Worm (Caenorhabditis elegans): ENCODE measurements around the gene H20E11.2.

Gene H20E11.2

ce11 chrIV:6836769-6837168 is 9.2 kb downstream of the H20E11.2 start:
- TF ChIP-seq hlh-30 (tag; optimal IDR thresholded peaks at IDR 0.05; ENCODE audit: insufficient read depth) (peak; percentile 35), ceh-20 (GFP tag; IDR thresholded peaks at IDR 0.05) (0 out of 2 replicates have a peak, but pooled peaks have one; percentile 43), rbr-2 (tag; optimal IDR thresholded peaks at IDR 0.05) (no peak), aha-1 (tag) (peak; percentile 92), T26A8.4 (GFP tag; IDR thresholded peaks at IDR 0.05) (no peak)

- no peak for TF ChIP-seq nhr-25 (tag; optimal IDR thresholded peaks at IDR 0.05; ENCODE audit: borderline replicate concordance, insufficient read depth)
- peak; percentile 96 for TF ChIP-seq hlh-11 (tag; optimal IDR thresholded peaks at IDR 0.05)
- TF ChIP-seq snpc-4 (tag; optimal IDR thresholded peaks at IDR 0.05) = no peak
- TF ChIP-seq Y5F2A.4 (GFP tag; optimal IDR thresholded peaks at IDR 0.05) = no peak
- TF ChIP-seq pqm-1 (tag; optimal IDR thresholded peaks at IDR 0.05) = peak; percentile 46
- no peak for TF ChIP-seq mxl-3 (GFP tag; optimal IDR thresholded peaks at IDR 0.05)
- TF ChIP-seq tra-1 (GFP tag; IDR thresholded peaks at IDR 0.05) = peak; percentile 72
- TF ChIP-seq rbr-2 (tag; optimal IDR thresholded peaks at IDR 0.05) = peak; percentile 82
- TF ChIP-seq Y105C5A.15 (GFP tag; IDR thresholded peaks at IDR 0.05) = no peak
- TF ChIP-seq ZK337.2 (GFP tag; IDR thresholded peaks at IDR 0.05) = peak; percentile 98
- TF ChIP-seq nhr-28 (tag; optimal IDR thresholded peaks at IDR 0.05) = peak; percentile 67
- peak in 1 of 2 experiments; percentile 54 for TF ChIP-seq daf-16 (GFP tag; optimal IDR thresholded peaks at IDR 0.05)
- TF ChIP-seq daf-16 (tag; optimal IDR thresholded peaks at IDR 0.05) = peak; percentile 83
- no peak for TF ChIP-seq ceh-44 (GFP tag; IDR thresholded peaks at IDR 0.05)
- TF ChIP-seq Y75B8A.6 (GFP tag; IDR thresholded peaks at IDR 0.05) = no peak
- TF ChIP-seq ceh-20 (GFP tag; IDR thresholded peaks at IDR 0.05) = peak; percentile 79
- TF ChIP-seq nhr-237 (tag; optimal IDR thresholded peaks at IDR 0.05) = no peak
- TF ChIP-seq dpl-1 (GFP tag; optimal IDR thresholded peaks at IDR 0.05) = peak; percentile 28
- peak; percentile 86 for TF ChIP-seq mep-1 (tag; optimal IDR thresholded peaks at IDR 0.05)
- peak; percentile 33 for TF ChIP-seq fkh-10 (GFP tag; optimal IDR thresholded peaks at IDR 0.05)
- no peak for TF ChIP-seq zag-1 (tag; optimal IDR thresholded peaks at IDR 0.05)
- peak; percentile 54 for TF ChIP-seq pha-4 (GFP tag; IDR thresholded peaks at IDR 0.05)
- TF ChIP-seq pha-4 (tag; optimal IDR thresholded peaks at IDR 0.05) = peak; percentile 89
- TF ChIP-seq mes-2 (tag; optimal IDR thresholded peaks at IDR 0.05; ENCODE audit: poor library complexity, severe bottlenecking) = peak; percentile 1
- TF ChIP-seq egl-43 (GFP tag; IDR thresholded peaks at IDR 0.05) = no peak
- peak; percentile 28 to 62 for TF ChIP-seq mdl-1 (tag; optimal IDR thresholded peaks at IDR 0.05)
- no peak for TF ChIP-seq dmd-8 (GFP tag; IDR thresholded peaks at IDR 0.05)
- no peak for TF ChIP-seq unc-39 (tag; optimal IDR thresholded peaks at IDR 0.05)
- TF ChIP-seq lin-39 (tag; optimal IDR thresholded peaks at IDR 0.05) = no peak
- TF ChIP-seq skn-1 (tag; optimal IDR thresholded peaks at IDR 0.05) = no peak
- no peak for TF ChIP-seq F49E8.2 (tag; optimal IDR thresholded peaks at IDR 0.05; ENCODE audit: borderline replicate concordance)
- no peak for TF ChIP-seq sdz-12 (GFP tag; optimal IDR thresholded peaks at IDR 0.05)
- TF ChIP-seq nhr-76 (tag; optimal IDR thresholded peaks at IDR 0.05) = peak; percentile 56
- peak; percentile 94 for TF ChIP-seq dmd-6 (GFP tag; IDR thresholded peaks at IDR 0.05)
- peak in 1 of 2 experiments; percentile 93 for TF ChIP-seq hif-1 (tag; optimal IDR thresholded peaks at IDR 0.05)
- 0 out of 2 replicates have a peak, but pooled peaks have one; percentile 37 for TF ChIP-seq lin-1 (GFP tag; IDR thresholded peaks at IDR 0.05)
- no peak for TF ChIP-seq F44E2.7 (GFP tag; IDR thresholded peaks at IDR 0.05)
- peak; percentile 70; the same call in 1 of the 2 replicates for TF ChIP-seq saeg-2 (GFP tag; IDR thresholded peaks at IDR 0.05)
- TF ChIP-seq nhr-102 (tag; optimal IDR thresholded peaks at IDR 0.05) = peak; percentile 71
- TF ChIP-seq lin-29 (GFP tag; IDR thresholded peaks at IDR 0.05) = no peak
- peak; percentile 85 for TF ChIP-seq nhr-11 (tag; optimal IDR thresholded peaks at IDR 0.05)
- peak; percentile 52 for TF ChIP-seq nhr-77 (tag; optimal IDR thresholded peaks at IDR 0.05)
- peak; percentile 27; the same call in 1 of the 2 replicates for TF ChIP-seq vab-7 (GFP tag; IDR thresholded peaks at IDR 0.05)
- TF ChIP-seq php-3 (GFP tag; IDR thresholded peaks at IDR 0.05) = peak; percentile 70
- TF ChIP-seq dve-1 (tag; optimal IDR thresholded peaks at IDR 0.05; ENCODE audit: insufficient read depth) = peak; percentile 93
- TF ChIP-seq arid-1 (GFP tag; conservative IDR thresholded peaks at IDR 0.05) = no peak
Observed at ce11 chrIV:6839091-6839522, 11.5 kb downstream of the H20E11.2 start.
